Fruit fly (Drosophila melanogaster) Kc167 (cell line): ENCODE measurements around the gene CG5235.

ENCODE experiments used
- Myc ChIP-seq: fragments of >200 bp; optimal IDR thresholded peaks from 2 replicates; lab custom pipeline; 2017; ENCODE audit warnings: missing external identifiers
- Sin3A ChIP-seq: fragments of >200 bp; optimal IDR thresholded peaks from 2 replicates; lab custom pipeline; 2018; ENCODE audit warnings: missing external identifiers
- h ChIP-seq: fragments of >200 bp; optimal IDR thresholded peaks from 3 replicates; lab custom pipeline; 2018; ENCODE audit warnings: missing external identifiers
- insv ChIP-seq: fragments of >200 bp; optimal IDR thresholded peaks from 3 replicates; lab custom pipeline; 2018; ENCODE audit warnings: missing external identifiers
- psq ChIP-seq: fragments of >200 bp; optimal IDR thresholded peaks from 2 replicates; lab custom pipeline; 2017; ENCODE audit warnings: missing external identifiers
- ttk ChIP-seq: sonication (Bioruptor generic); optimal IDR thresholded peaks from 2 replicates; lab custom pipeline; 2017; ENCODE audit warnings: missing external identifiers

Gene CG5235

DNA sequence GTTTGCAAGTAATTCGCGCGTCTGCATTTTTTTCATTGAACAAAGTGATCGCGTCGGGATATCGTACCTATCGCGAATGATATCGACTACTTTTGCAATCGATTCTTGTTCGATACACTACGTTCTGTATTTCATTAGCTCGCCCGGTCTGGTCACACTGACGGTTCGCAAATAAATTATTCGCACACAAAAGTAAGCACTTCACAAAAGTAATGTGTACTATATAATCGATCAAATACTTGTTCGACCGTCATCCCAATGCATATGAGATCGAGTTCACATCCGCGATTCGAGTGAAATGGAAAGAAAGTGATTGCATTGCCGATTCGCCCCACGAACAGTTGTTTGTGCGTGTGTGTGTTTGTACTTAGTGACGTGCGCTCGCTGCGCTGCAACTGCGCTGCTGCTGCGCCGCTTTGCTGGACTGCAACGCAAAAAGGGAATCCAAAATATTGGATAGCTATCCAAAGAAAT, at the start of gene CG5235, which contains the start of gene ClC-c:
CG5235 (minus strand) TSS at position 63 of the 474 bp plus-strand sequence.
ClC-c (plus strand) TSS at position 125 of the 474 bp plus-strand sequence.
- TF ChIP-seq ttk (lab: Kevin White, UChicago) (no peak), Myc (no peak), h (no peak), insv (lab: Kevin White, UChicago) (no peak), psq (no peak), Sin3A (lab: Kevin White, UChicago) (no peak)

dm6 chr3L:16139131-16139530, 48.9 kb upstream of the CG5235 start:
- TF ChIP-seq insv (lab: Kevin White, UChicago), result no peak
- TF ChIP-seq Sin3A (lab: Kevin White, UChicago), result no peak
- no peak for TF ChIP-seq h
- no peak for TF ChIP-seq psq
- TF ChIP-seq ttk (lab: Kevin White, UChicago), result no peak
- TF ChIP-seq Myc, result no peak

DNA sequence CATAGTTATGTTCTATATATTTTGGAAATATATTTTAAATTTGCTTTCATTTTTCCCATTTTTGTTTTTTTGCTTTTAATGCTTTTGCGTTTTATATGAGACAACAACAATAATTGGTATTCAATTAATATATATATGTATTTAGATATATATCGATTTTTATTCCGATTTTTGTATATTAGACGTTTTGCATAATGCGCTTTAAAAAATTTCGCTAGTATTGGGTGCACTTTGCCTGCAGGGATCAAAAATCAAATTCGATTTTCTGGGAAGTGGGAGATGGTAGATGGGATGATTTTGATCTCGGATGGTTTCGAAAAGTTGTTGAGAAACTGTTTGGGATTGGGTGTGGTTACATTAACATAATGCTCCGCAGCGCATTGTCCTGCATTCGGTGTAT, 47.6 kb upstream of the CG5235 start, which contains the start of gene CG5157:
CG5157 (minus strand) TSS at position 101 of the 400 bp plus-strand sequence.
- TF ChIP-seq ttk (lab: Kevin White, UChicago), result no peak
- TF ChIP-seq insv (lab: Kevin White, UChicago), result no peak
- TF ChIP-seq Sin3A (lab: Kevin White, UChicago), result no peak
- TF ChIP-seq h, result no peak
- TF ChIP-seq psq, result no peak
- TF ChIP-seq Myc, result no peak

dm6 chr3L:16136819-16137553, 46.8 kb upstream of the CG5235 start:
- TF ChIP-seq h (no peak), Myc (no peak), Sin3A (lab: Kevin White, UChicago) (no peak), psq (no peak), insv (lab: Kevin White, UChicago) (no peak), ttk (lab: Kevin White, UChicago) (no peak)

DNA sequence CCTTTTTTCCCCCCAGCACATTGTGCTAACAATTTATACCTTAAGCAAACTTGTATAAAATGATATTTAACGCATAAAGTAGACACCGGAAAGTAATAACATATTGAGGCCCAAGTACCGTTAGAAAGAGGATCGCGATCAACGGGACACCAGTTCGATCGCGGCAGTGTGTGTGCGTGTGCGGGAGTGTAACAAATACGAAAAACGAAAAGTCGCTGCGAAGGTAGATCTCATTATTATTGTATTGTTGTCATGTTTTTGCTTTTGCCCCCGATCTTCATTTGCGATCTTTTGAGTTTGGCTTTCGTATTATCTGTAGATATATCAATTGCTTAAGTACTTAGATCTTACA, 41.9 kb upstream of the CG5235 start:
- TF ChIP-seq Myc (no peak), insv (lab: Kevin White, UChicago) (no peak), Sin3A (lab: Kevin White, UChicago) (no peak), h (no peak), psq (no peak), ttk (lab: Kevin White, UChicago) (no peak)

- no peak for TF ChIP-seq h
Measured at dm6 chr3L:16131264-16132066, 41.3 kb upstream of the CG5235 start, which contains the start of the genes Trs20 and elg1. TSS of gene Trs20 (minus strand) at chr3L:16131632. TSS of gene elg1 (plus strand) at chr3L:16132028.

DNA sequence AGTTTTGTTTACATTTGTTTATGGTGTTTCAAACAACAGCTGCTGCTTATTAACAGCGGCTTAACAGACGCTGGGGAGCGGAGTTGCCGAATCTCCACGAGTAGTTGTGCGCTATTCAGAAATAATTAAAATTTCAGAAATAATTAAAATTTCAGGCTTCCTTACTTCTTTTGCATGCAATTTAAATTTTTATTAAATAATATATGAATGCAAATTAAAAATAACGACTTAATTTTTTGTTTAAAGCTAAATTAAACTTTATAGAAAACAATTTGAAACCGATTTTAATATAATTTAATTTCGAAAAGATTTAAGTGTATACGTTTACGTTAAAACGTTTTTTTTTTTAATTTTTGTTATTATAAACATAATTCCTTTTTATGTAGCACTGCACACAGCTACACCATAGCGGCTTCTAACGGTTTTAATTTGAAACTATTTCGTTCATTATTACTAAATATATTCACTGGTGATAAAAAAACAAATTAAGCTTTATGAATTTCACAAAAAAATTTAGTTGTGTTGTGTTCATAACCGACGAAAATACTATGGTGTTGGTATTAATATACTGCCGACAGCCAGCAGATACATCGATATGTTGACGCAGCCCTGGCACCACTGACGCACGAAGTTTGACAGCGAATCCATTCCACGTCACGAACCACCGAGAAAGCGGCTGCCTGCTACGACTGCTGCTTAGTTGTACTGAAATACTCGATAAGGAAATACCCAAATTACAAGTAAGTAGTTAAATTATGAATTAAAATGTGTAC, 39.0 kb upstream of the CG5235 start, which contains the start of gene SsRbeta:
SsRbeta (plus strand) TSS at position 645 of the 773 bp plus-strand sequence.
- no peak for TF ChIP-seq insv (lab: Kevin White, UChicago)
- TF ChIP-seq Myc, result no peak
- TF ChIP-seq ttk (lab: Kevin White, UChicago), result no peak
- TF ChIP-seq h, result no peak
- no peak for TF ChIP-seq Sin3A (lab: Kevin White, UChicago)
- no peak for TF ChIP-seq psq

DNA sequence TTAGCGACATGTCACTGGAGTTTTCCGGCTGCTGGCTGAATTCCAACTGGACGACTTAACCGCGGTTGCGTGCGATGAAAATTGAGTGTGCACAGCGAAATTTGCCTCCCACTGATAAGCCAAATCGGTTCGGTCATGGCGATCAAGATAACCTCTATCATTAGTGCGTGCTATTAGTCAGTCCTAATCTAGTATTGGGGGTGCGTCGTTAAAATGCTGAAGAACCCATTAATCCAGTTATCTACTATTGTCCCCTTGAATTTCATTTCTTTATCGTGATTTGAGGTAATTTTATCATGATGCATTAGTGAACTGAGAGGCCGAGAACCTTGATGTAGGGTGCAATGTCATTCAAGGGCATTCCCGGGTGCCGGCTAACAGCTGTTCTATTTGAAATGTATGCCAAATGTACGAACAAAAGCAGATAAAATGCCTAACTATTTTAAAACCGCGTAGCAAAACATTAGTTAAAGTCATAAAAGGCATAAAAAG, 38.3 kb upstream of the CG5235 start, which contains the start of gene Pgm1:
Pgm1 (minus strand) TSS at position 51 of the 492 bp plus-strand sequence.
- no peak for TF ChIP-seq insv (lab: Kevin White, UChicago)
- no peak for TF ChIP-seq psq
- no peak for TF ChIP-seq ttk (lab: Kevin White, UChicago)
- no peak for TF ChIP-seq Myc
- TF ChIP-seq Sin3A (lab: Kevin White, UChicago), result no peak

DNA sequence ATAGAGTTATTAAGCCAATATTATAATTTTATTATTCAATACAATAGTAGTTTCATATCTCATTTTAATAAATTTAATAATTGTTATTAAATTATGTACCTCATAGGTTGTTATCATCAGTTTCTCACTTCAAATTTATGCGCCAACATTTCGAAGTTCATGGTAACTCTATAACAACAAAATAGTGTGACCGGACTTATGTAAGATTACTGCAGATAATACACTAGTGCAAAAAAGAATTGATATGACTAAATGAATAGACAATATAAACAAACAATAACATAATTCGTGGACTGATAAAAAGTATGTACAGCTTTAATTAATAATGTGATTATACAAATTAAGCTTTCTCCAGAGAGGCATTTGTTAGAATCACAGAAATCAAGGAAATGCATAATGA, 31.6 kb upstream of the CG5235 start, which contains the start of gene Strump:
Strump (plus strand) TSS at position 212 of the 400 bp plus-strand sequence.
- TF ChIP-seq Sin3A (lab: Kevin White, UChicago) (no peak), insv (lab: Kevin White, UChicago) (no peak), Myc (no peak), psq (no peak), h (no peak), ttk (lab: Kevin White, UChicago) (no peak)

DNA sequence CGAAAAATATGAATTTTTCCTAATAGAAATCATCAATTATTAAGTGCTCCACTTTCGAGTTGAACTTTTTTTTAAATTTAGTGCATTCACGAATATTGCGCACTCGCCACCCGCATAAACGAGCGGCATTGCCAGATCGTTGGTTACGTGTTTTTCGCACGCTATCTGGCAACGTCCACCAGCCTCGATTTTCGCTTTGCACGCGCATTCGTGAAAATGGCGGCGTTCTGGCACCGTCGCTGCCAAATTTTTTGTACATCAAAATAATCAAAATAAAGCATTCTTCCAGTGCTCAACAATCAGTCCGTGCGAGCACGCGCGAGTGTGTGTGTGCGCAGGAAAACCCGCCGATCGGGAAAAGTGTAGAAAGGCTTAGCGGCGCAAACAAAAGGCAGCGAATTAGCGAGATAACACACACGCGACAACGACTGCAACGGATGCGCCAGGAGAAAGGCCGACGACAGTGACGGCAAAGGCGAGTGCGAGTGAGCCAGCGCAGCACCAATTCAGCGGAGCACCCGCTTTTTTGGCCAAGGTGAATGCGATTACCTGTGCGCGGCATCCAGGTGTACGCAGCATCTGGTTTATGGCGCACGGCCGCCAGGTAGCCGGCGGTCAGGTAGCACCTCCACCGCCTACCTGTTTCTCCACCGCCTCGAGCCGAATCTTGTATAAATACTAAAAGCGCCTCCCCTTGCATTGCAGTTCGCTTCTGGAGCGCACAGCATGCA, 23.6 kb upstream of the CG5235 start:
- TF ChIP-seq insv (lab: Kevin White, UChicago) (no peak), psq (no peak), Sin3A (lab: Kevin White, UChicago) (no peak), h (no peak), Myc (no peak), ttk (lab: Kevin White, UChicago) (no peak)

dm6 chr3L:16113003-16113606, 22.9 kb upstream of the CG5235 start, which contains the start of gene Taf4:
TSS of gene Taf4 (plus strand) at chr3L:16113212.
- no peak for TF ChIP-seq Myc
- no peak for TF ChIP-seq insv (lab: Kevin White, UChicago)
- TF ChIP-seq psq, result no peak
- no peak for TF ChIP-seq Sin3A (lab: Kevin White, UChicago)
- TF ChIP-seq h, result no peak
- no peak for TF ChIP-seq ttk (lab: Kevin White, UChicago)
